Worm (Caenorhabditis elegans) whole organism, young adult: ENCODE data around the gene snr-6.

Experiments used
- B0035.1 ChIP-seq: sonication (generic microtip); optimal IDR thresholded peaks from 2 replicates; lab custom pipeline; 2016; ENCODE audit warnings: missing genetic modification characterization, mild to moderate bottlenecking, missing compliant biosample characterization, missing genotype, missing genetic modification reagents
- C06A6.2 ChIP-seq: fragments of 200-800 bp; sonication (Bioruptor generic); conservative IDR thresholded peaks from 2 replicates; pipeline ENCODE4 v1.3.6; 2022; ENCODE audit warnings: missing genetic modification characterization, missing compliant biosample characterization
- C17E4.6 ChIP-seq: fragments of 200-800 bp; sonication (Bioruptor generic); IDR thresholded peaks from 2 replicates; pipeline ENCODE4 v1.3.6; 2022; ENCODE audit warnings: missing genetic modification reagents, missing genetic modification characterization, missing compliant biosample characterization
- D2030.7 ChIP-seq: fragments of 200-800 bp; sonication (Bioruptor generic); IDR thresholded peaks from 2 replicates; pipeline ENCODE4 v1.3.6; 2022; ENCODE audit warnings: missing genetic modification reagents, missing genetic modification characterization, missing compliant biosample characterization
- F10E7.11 ChIP-seq: sonication (generic microtip); optimal IDR thresholded peaks from 2 replicates; lab custom pipeline; 2017; ENCODE audit warnings: mild to moderate bottlenecking, missing genetic modification characterization, moderate library complexity, missing compliant biosample characterization
- F22D6.2 ChIP-seq: sonication (generic microtip); optimal IDR thresholded peaks from 2 replicates; lab custom pipeline; 2016; ENCODE audit warnings: mild to moderate bottlenecking, missing genetic modification characterization, missing compliant biosample characterization
- F33H1.4 ChIP-seq: fragments of 200-800 bp; sonication (Bioruptor generic); IDR thresholded peaks from 2 replicates; pipeline ENCODE4 v1.3.6; 2022; ENCODE audit warnings: missing genetic modification reagents, missing genetic modification characterization, missing compliant biosample characterization
- K11D2.4 ChIP-seq: fragments of 200-800 bp; sonication (Bioruptor generic); IDR thresholded peaks from 2 replicates; pipeline ENCODE4 v1.3.6; 2022; ENCODE audit warnings: missing genetic modification reagents, missing genetic modification characterization, missing compliant biosample characterization
- K12H6.12 ChIP-seq: fragments of 200-800 bp; sonication (Bioruptor generic); optimal IDR thresholded peaks from 2 replicates; lab custom pipeline; 2018; ENCODE audit warnings: mild to moderate bottlenecking, missing genetic modification characterization, missing compliant biosample characterization
- Y56A3A.18 ChIP-seq: fragments of 200-800 bp; sonication (Bioruptor generic); IDR thresholded peaks from 2 replicates; pipeline ENCODE4 v1.3.6; 2022; ENCODE audit warnings: missing genetic modification reagents, missing genetic modification characterization, missing compliant biosample characterization
- Y67H2A.10 ChIP-seq: fragments of 200-800 bp; sonication (Bioruptor generic); conservative IDR thresholded peaks from 2 replicates; pipeline ENCODE4 v1.3.6; 2022; ENCODE audit warnings: missing genetic modification reagents, missing genetic modification characterization, missing compliant biosample characterization
- Y79H2A.3 ChIP-seq: fragments of 200-800 bp; sonication (Bioruptor generic); conservative IDR thresholded peaks from 2 replicates; pipeline ENCODE4 v1.3.6; 2022; ENCODE audit warnings: missing genetic modification reagents, missing genetic modification characterization, missing compliant biosample characterization
- atf-7 ChIP-seq: sonication (generic microtip); optimal IDR thresholded peaks from 2 replicates; lab custom pipeline; 2017; ENCODE audit warnings: mild to moderate bottlenecking, missing genetic modification characterization, missing compliant biosample characterization
- athp-1 ChIP-seq: sonication (generic microtip); optimal IDR thresholded peaks from 2 replicates; lab custom pipeline; 2017; ENCODE audit warnings: mild to moderate bottlenecking, missing genetic modification characterization, missing compliant biosample characterization
- attf-3 ChIP-seq: fragments of 200-800 bp; sonication (Bioruptor generic); conservative IDR thresholded peaks from 2 replicates; pipeline ENCODE4 v1.3.6; 2022; ENCODE audit warnings: missing genetic modification reagents, missing genetic modification characterization, missing compliant biosample characterization
- attf-5 ChIP-seq: fragments of 200-800 bp; sonication (Bioruptor generic); optimal IDR thresholded peaks from 2 replicates; lab custom pipeline; 2018; ENCODE audit warnings: mild to moderate bottlenecking, missing genetic modification characterization, missing compliant biosample characterization
- attf-6 ChIP-seq: fragments of 200-800 bp; sonication (Bioruptor generic); IDR thresholded peaks from 2 replicates; pipeline ENCODE4 v1.3.6; 2022; ENCODE audit warnings: missing genetic modification reagents, missing genetic modification characterization, missing compliant biosample characterization
- bed-2 ChIP-seq: fragments of 200-800 bp; sonication (Bioruptor generic); IDR thresholded peaks from 2 replicates; pipeline ENCODE4 v1.3.6; 2022; ENCODE audit warnings: missing genetic modification reagents, missing genetic modification characterization, missing compliant biosample characterization
- ceh-27 ChIP-seq: fragments of 200-800 bp; sonication (Bioruptor generic); optimal IDR thresholded peaks from 2 replicates; lab custom pipeline; 2018; ENCODE audit warnings: mild to moderate bottlenecking, missing genetic modification characterization, moderate library complexity, missing compliant biosample characterization
- ceh-79 ChIP-seq: sonication (generic microtip); optimal IDR thresholded peaks from 2 replicates; lab custom pipeline; 2017; ENCODE audit warnings: mild to moderate bottlenecking, missing genetic modification characterization, missing compliant biosample characterization
- dpff-1 ChIP-seq: sonication (generic microtip); optimal IDR thresholded peaks from 2 replicates; lab custom pipeline; 2017; ENCODE audit warnings: mild to moderate bottlenecking, missing genetic modification characterization, missing compliant biosample characterization
- dpl-1 ChIP-seq: fragments of 150-350 bp; optimal IDR thresholded peaks from 2 replicates; lab custom pipeline; 2014; ENCODE audit warnings: missing biosample characterization, missing genetic modification reagents, missing genetic modification characterization
- egl-18 ChIP-seq: fragments of 200-800 bp; sonication (Bioruptor generic); IDR thresholded peaks from 2 replicates; pipeline ENCODE4 v1.3.6; 2022; ENCODE audit warnings: missing genetic modification reagents, missing genetic modification characterization, missing compliant biosample characterization
- egl-44 ChIP-seq: fragments of 200-800 bp; sonication (Bioruptor generic); IDR thresholded peaks from 2 replicates; pipeline ENCODE4 v1.3.6; 2022; ENCODE audit warnings: missing genetic modification reagents, missing genetic modification characterization, missing compliant biosample characterization
- ekl-4 ChIP-seq: fragments of 200-800 bp; sonication (Bioruptor generic); IDR thresholded peaks from 2 replicates; pipeline ENCODE4 v1.3.6; 2022; ENCODE audit warnings: missing genetic modification reagents, missing genetic modification characterization, missing compliant biosample characterization
- him-1 ChIP-seq: sonication (generic microtip); optimal IDR thresholded peaks from 2 replicates; lab custom pipeline; 2016; ENCODE audit warnings: missing genotype, missing genetic modification reagents, missing genetic modification characterization, missing compliant biosample characterization
- hmg-1.2 ChIP-seq: fragments of 200-800 bp; sonication (Bioruptor generic); IDR thresholded peaks from 2 replicates; pipeline ENCODE4 v1.3.6; 2022; ENCODE audit warnings: missing genetic modification reagents, missing genetic modification characterization, missing compliant biosample characterization
- hrde-1 ChIP-seq: sonication (generic microtip); optimal IDR thresholded peaks from 2 replicates; lab custom pipeline; 2016; ENCODE audit warnings: missing genetic modification characterization, mild to moderate bottlenecking, missing compliant biosample characterization, moderate library complexity, missing genotype, missing genetic modification reagents, borderline replicate concordance
- hsf-1 ChIP-seq: fragments of 200-800 bp; sonication (Bioruptor generic); IDR thresholded peaks from 2 replicates; pipeline ENCODE4 v1.3.6; 2022; ENCODE audit warnings: missing genetic modification reagents, missing genetic modification characterization, missing compliant biosample characterization
- let-607 ChIP-seq, 2 experiments: fragments of 200-800 bp in 1 of 2; sonication (Bioruptor generic) in 1 of 2; sonication (generic microtip) in 1 of 2; optimal IDR thresholded peaks; 2 replicates each; lab custom pipeline; 2016 to 2018; ENCODE audit warnings: mild to moderate bottlenecking in 2 of 2, missing compliant biosample characterization in 2 of 2, missing genetic modification characterization in 2 of 2, moderate library complexity in 2 of 2, missing genotype in 1 of 2
- lin-35 ChIP-seq, 3 experiments: fragments of 150-350 bp in 2 of 3; sonication (generic microtip) in 1 of 3; optimal IDR thresholded peaks; 2 replicates each; lab custom pipeline; 2014 to 2018; ENCODE audit warnings: missing biosample characterization in 3 of 3, missing genetic modification characterization in 3 of 3, missing genetic modification reagents in 3 of 3
- lin-40 ChIP-seq: sonication (generic microtip); optimal IDR thresholded peaks from 2 replicates; lab custom pipeline; 2016; ENCODE audit warnings: missing genetic modification characterization, mild to moderate bottlenecking, missing compliant biosample characterization, missing genotype, missing genetic modification reagents
- lin-54 ChIP-seq: fragments of 200-800 bp; sonication (Bioruptor generic); optimal IDR thresholded peaks from 2 replicates; lab custom pipeline; 2018; ENCODE audit warnings: mild to moderate bottlenecking, missing genetic modification characterization, missing compliant biosample characterization
- lir-1 ChIP-seq: fragments of 200-800 bp; sonication (Bioruptor generic); conservative IDR thresholded peaks from 2 replicates; pipeline ENCODE4 v1.3.6; 2022; ENCODE audit warnings: missing genetic modification reagents, missing genetic modification characterization, missing compliant biosample characterization
- lsy-27 ChIP-seq: sonication (generic microtip); optimal IDR thresholded peaks from 2 replicates; lab custom pipeline; 2017; ENCODE audit warnings: missing genetic modification characterization, mild to moderate bottlenecking, missing compliant biosample characterization, antibody characterized with exemption, missing genotype, borderline replicate concordance; ENCODE audit not compliant: insufficient read depth
- madf-6 ChIP-seq: fragments of 200-800 bp; sonication (Bioruptor generic); IDR thresholded peaks from 2 replicates; pipeline ENCODE4 v1.3.6; 2022; ENCODE audit warnings: missing genetic modification reagents, missing genetic modification characterization, missing compliant biosample characterization
- nfya-1 ChIP-seq: sonication (generic microtip); optimal IDR thresholded peaks from 2 replicates; lab custom pipeline; 2017; ENCODE audit warnings: antibody characterized with exemption, missing compliant biosample characterization, missing genetic modification characterization, borderline replicate concordance; ENCODE audit not compliant: insufficient read depth
- nfya-2 ChIP-seq: fragments of 200-800 bp; sonication (Bioruptor generic); IDR thresholded peaks from 2 replicates; pipeline ENCODE4 v1.3.6; 2022; ENCODE audit warnings: missing genetic modification reagents, missing genetic modification characterization, missing compliant biosample characterization
- nfyb-1 ChIP-seq: fragments of 200-800 bp; sonication (Bioruptor generic); IDR thresholded peaks from 2 replicates; pipeline ENCODE4 v1.3.6; 2022; ENCODE audit warnings: missing genetic modification reagents, missing genetic modification characterization, missing compliant biosample characterization
- nhr-120 ChIP-seq: fragments of 200-800 bp; sonication (Bioruptor generic); IDR thresholded peaks from 2 replicates; pipeline ENCODE4 v1.3.6; 2022; ENCODE audit warnings: missing genetic modification characterization, missing compliant biosample characterization
- nhr-179 ChIP-seq: sonication (generic microtip); optimal IDR thresholded peaks from 2 replicates; lab custom pipeline; 2016; ENCODE audit warnings: mild to moderate bottlenecking, missing genetic modification characterization, missing compliant biosample characterization
- nhr-27 ChIP-seq: fragments of 200-800 bp; sonication (Bioruptor generic); optimal IDR thresholded peaks from 2 replicates; lab custom pipeline; 2018; ENCODE audit warnings: mild to moderate bottlenecking, missing genetic modification characterization, moderate library complexity, missing compliant biosample characterization
- nhr-90 ChIP-seq: sonication (generic microtip); optimal IDR thresholded peaks from 2 replicates; lab custom pipeline; 2016; ENCODE audit warnings: missing genotype, mild to moderate bottlenecking, missing genetic modification characterization, missing compliant biosample characterization
- rpc-1 ChIP-seq, 2 experiments: fragments of 150-350 bp in 1 of 2; sonication (generic microtip) in 1 of 2; optimal IDR thresholded peaks; 2 replicates each; lab custom pipeline; 2014 to 2018; ENCODE audit warnings: missing biosample characterization in 1 of 2, missing genetic modification characterization in 1 of 2, missing genetic modification reagents in 1 of 2, missing genotype in 1 of 2
- snpc-1.3 ChIP-seq: sonication (generic microtip); optimal IDR thresholded peaks from 2 replicates; lab custom pipeline; 2017; ENCODE audit warnings: missing genetic modification characterization, mild to moderate bottlenecking, missing compliant biosample characterization, antibody characterized with exemption, moderate library complexity, missing genotype, missing genetic modification reagents; ENCODE audit not compliant: insufficient read depth
- snpc-3.4 ChIP-seq: sonication (generic microtip); optimal IDR thresholded peaks from 2 replicates; lab custom pipeline; 2017; ENCODE audit warnings: missing genetic modification characterization, mild to moderate bottlenecking, missing compliant biosample characterization, antibody characterized with exemption, moderate library complexity, missing genotype, missing genetic modification reagents
- somi-1 ChIP-seq: fragments of 200-800 bp; sonication (Bioruptor generic); optimal IDR thresholded peaks from 2 replicates; lab custom pipeline; 2018; ENCODE audit warnings: mild to moderate bottlenecking, missing genetic modification characterization, missing compliant biosample characterization

The snr-6 gene

ce11 chrIII:12429579-12430084 is at the start of gene snr-6:
snr-6 (minus strand) TSS chrIII:12429629.
- TF ChIP-seq C17E4.6 (GFP tag; lab: Robert Waterston, UW): no peak
- peak; percentile 62 for TF ChIP-seq him-1 (tag; lab: Kevin White, UChicago)
- TF ChIP-seq nhr-179 (tag; lab: Kevin White, UChicago): no peak
- no peak for TF ChIP-seq F22D6.2 (tag; lab: Kevin White, UChicago)
- TF ChIP-seq Y67H2A.10: no peak
- TF ChIP-seq attf-6 (GFP tag; lab: Robert Waterston, UW): no peak
- TF ChIP-seq egl-44 (GFP tag; lab: Robert Waterston, UW): no peak
- TF ChIP-seq let-607 (tag; optimal IDR thresholded peaks at IDR 0.05; lab: Kevin White, UChicago): no peak
- TF ChIP-seq nfya-1 (tag; lab: Kevin White, UChicago): no peak
- TF ChIP-seq K12H6.12 (tag; lab: Kevin White, UChicago): no peak
- TF ChIP-seq dpff-1: no peak
- no peak for TF ChIP-seq hrde-1
- TF ChIP-seq Y56A3A.18 (GFP tag; lab: Robert Waterston, UW): no peak
- no peak for TF ChIP-seq hmg-1.2
- TF ChIP-seq nhr-27: no peak
- no peak for TF ChIP-seq lir-1 (GFP tag; lab: Robert Waterston, UW)
- no peak for TF ChIP-seq atf-7 (tag; lab: Kevin White, UChicago)
- peak; percentile 60 to 90 (median 68) for TF ChIP-seq lin-35 (GFP tag; optimal IDR thresholded peaks at IDR 0.05; lab: Kevin White, UChicago)
- TF ChIP-seq F33H1.4 (GFP tag; lab: Robert Waterston, UW): peak; percentile 39
- TF ChIP-seq snpc-3.4: peak; percentile 46
- TF ChIP-seq attf-5 (GFP tag; lab: Kevin White, UChicago): peak; percentile 17
- peak; percentile 6 for TF ChIP-seq snpc-1.3 (tag; lab: Kevin White, UChicago)
- no peak for TF ChIP-seq ceh-79 (tag; lab: Kevin White, UChicago)
- TF ChIP-seq egl-18: no peak
- TF ChIP-seq K11D2.4: no peak
- no peak for TF ChIP-seq bed-2 (GFP tag; lab: Robert Waterston, UW)
- TF ChIP-seq C06A6.2: no peak
- no peak for TF ChIP-seq lin-40 (tag; lab: Kevin White, UChicago)
- no peak for TF ChIP-seq nhr-90
- TF ChIP-seq nfyb-1 (GFP tag; lab: Robert Waterston, UW): no peak
- peak; percentile 90 for TF ChIP-seq dpl-1
- no peak for TF ChIP-seq hsf-1 (GFP tag; lab: Robert Waterston, UW)
- TF ChIP-seq attf-3 (GFP tag; lab: Robert Waterston, UW): no peak
- TF ChIP-seq lin-54: peak; percentile 92
- TF ChIP-seq ceh-27 (GFP tag; lab: Kevin White, UChicago): peak; percentile 17
- TF ChIP-seq somi-1: no peak
- peak; percentile 10 for TF ChIP-seq rpc-1 (optimal IDR thresholded peaks at IDR 0.05; lab: Kevin White, UChicago)
- TF ChIP-seq rpc-1 (tag; optimal IDR thresholded peaks at IDR 0.05; lab: Kevin White, UChicago): no peak
- TF ChIP-seq B0035.1 (tag; lab: Kevin White, UChicago): no peak
- no peak for TF ChIP-seq athp-1
- no peak; the same call in 1 of the 2 replicates for TF ChIP-seq madf-6
- TF ChIP-seq F10E7.11 (tag; lab: Kevin White, UChicago): no peak
- TF ChIP-seq ekl-4 (GFP tag; lab: Robert Waterston, UW): no peak
- no peak for TF ChIP-seq Y79H2A.3 (GFP tag; lab: Robert Waterston, UW)
- peak; percentile 39; the same call in 1 of the 2 replicates for TF ChIP-seq D2030.7 (GFP tag; lab: Robert Waterston, UW)
- no peak for TF ChIP-seq lsy-27 (tag; lab: Kevin White, UChicago)
- no peak for TF ChIP-seq nfya-2 (GFP tag; lab: Robert Waterston, UW)
- no peak for TF ChIP-seq nhr-120 (GFP tag; lab: Robert Waterston, UW)
